Worm (Caenorhabditis elegans) whole organism, late embryonic: ENCODE data around the gene gop-1.

Source experiments
- ceh-9 ChIP-seq: sonication (generic microtip); optimal IDR thresholded peaks from 2 replicates; lab custom pipeline; 2016; ENCODE audit warnings: mild to moderate bottlenecking, missing genetic modification characterization, inconsistent platforms, missing compliant biosample characterization
- madf-2 ChIP-seq: sonication (generic microtip); optimal IDR thresholded peaks from 2 replicates; lab custom pipeline; 2017; ENCODE audit warnings: missing genetic modification characterization, missing compliant biosample characterization
- npax-4 ChIP-seq: sonication (generic microtip); optimal IDR thresholded peaks from 2 replicates; lab custom pipeline; 2016; ENCODE audit warnings: missing genetic modification characterization, missing compliant biosample characterization

ce11 chrIII:5304044-5304443, 49.8 kb downstream of the gop-1 start:
- no peak for TF ChIP-seq npax-4 (tag; lab: Kevin White, UChicago)
- no peak for TF ChIP-seq madf-2
- no peak for TF ChIP-seq ceh-9
